Worm (Caenorhabditis elegans) whole organism, L4 larva: ENCODE data around the gene C03A3.3.

Experiments used
- F26F4.8 ChIP-seq: fragments of 200-800 bp; sonication (Bioruptor generic); conservative IDR thresholded peaks from 2 replicates; pipeline ENCODE4 v1.3.6; 2022; ENCODE audit warnings: missing genetic modification characterization, missing compliant biosample characterization
- F44E2.7 ChIP-seq: fragments of 200-800 bp; sonication (Bioruptor generic); IDR thresholded peaks from 2 replicates; pipeline ENCODE4 v2.1.2; 2022; ENCODE audit warnings: missing genetic modification characterization, missing compliant biosample characterization
- F49E8.2 ChIP-seq: sonication (generic microtip); optimal IDR thresholded peaks from 2 replicates; lab custom pipeline; 2016; ENCODE audit warnings: missing compliant biosample characterization, mild to moderate bottlenecking, missing genetic modification characterization, borderline replicate concordance
- R02D3.7 ChIP-seq: fragments of 150-350 bp; sonication (generic microtip); optimal IDR thresholded peaks from 3 replicates; lab custom pipeline; 2014; ENCODE audit warnings: missing biosample characterization, missing genetic modification characterization
- T20F7.1 ChIP-seq: fragments of 200-800 bp; sonication (Bioruptor generic); optimal IDR thresholded peaks from 2 replicates; lab custom pipeline; 2018; ENCODE audit warnings: mild to moderate bottlenecking, missing genetic modification characterization, missing compliant biosample characterization
- Y48G9A.11 ChIP-seq: fragments of 200-800 bp; sonication (Bioruptor generic); IDR thresholded peaks from 2 replicates; pipeline ENCODE4 v1.3.6; 2022; ENCODE audit warnings: missing genetic modification reagents, missing genetic modification characterization, missing compliant biosample characterization
- aha-1 ChIP-seq: fragments of 150-350 bp; peaks from one replicate; lab custom pipeline; 2014; ENCODE audit warnings: missing biosample characterization, missing genetic modification characterization
- ceh-28 ChIP-seq: fragments of 150-350 bp; optimal IDR thresholded peaks from 2 replicates; lab custom pipeline; 2014; ENCODE audit warnings: missing biosample characterization, missing genetic modification reagents, missing genetic modification characterization
- daf-16 ChIP-seq, 3 experiments: sonication (generic microtip); optimal IDR thresholded peaks; 2 replicates each; lab custom pipeline; 2016 to 2017; ENCODE audit warnings: missing genetic modification characterization in 3 of 3, missing genetic modification reagents in 3 of 3, mild to moderate bottlenecking in 2 of 3, missing compliant biosample characterization in 2 of 3, missing biosample characterization in 1 of 3, moderate library complexity in 1 of 3
- dmd-6 ChIP-seq: fragments of 200-800 bp; sonication (Bioruptor generic); IDR thresholded peaks from 2 replicates; pipeline ENCODE4 v1.3.6; 2022; ENCODE audit warnings: missing genetic modification reagents, missing genetic modification characterization, missing compliant biosample characterization
- dmd-9 ChIP-seq: fragments of 200-800 bp; sonication (Bioruptor generic); IDR thresholded peaks from 2 replicates; pipeline ENCODE4 v1.3.6; 2022; ENCODE audit warnings: missing genetic modification reagents, missing genetic modification characterization, missing compliant biosample characterization
- dpl-1 ChIP-seq: fragments of 150-350 bp; optimal IDR thresholded peaks from 2 replicates; lab custom pipeline; 2014; ENCODE audit warnings: missing biosample characterization, missing genetic modification reagents, missing genetic modification characterization
- duxl-1 ChIP-seq: sonication (generic microtip); optimal IDR thresholded peaks from 2 replicates; lab custom pipeline; 2016; ENCODE audit warnings: mild to moderate bottlenecking, missing genetic modification characterization, moderate library complexity, missing compliant biosample characterization; ENCODE audit not compliant: poor library complexity
- lim-7 ChIP-seq: fragments of 200-800 bp; sonication (Bioruptor generic); IDR thresholded peaks from 2 replicates; pipeline ENCODE4 v1.3.6; 2022; ENCODE audit warnings: missing genetic modification characterization, missing compliant biosample characterization
- lin-13 ChIP-seq: fragments of 150-350 bp; optimal IDR thresholded peaks from 2 replicates; lab custom pipeline; 2014; ENCODE audit warnings: missing biosample characterization, missing genetic modification reagents, missing genetic modification characterization
- lin-15B ChIP-seq: fragments of 150-350 bp; sonication (generic microtip); optimal IDR thresholded peaks from 3 replicates; lab custom pipeline; 2014; ENCODE audit warnings: missing biosample characterization, missing genetic modification characterization
- lin-39 ChIP-seq: fragments of 150-350 bp; optimal IDR thresholded peaks from 2 replicates; lab custom pipeline; 2014; ENCODE audit warnings: missing biosample characterization, missing genetic modification reagents, missing genetic modification characterization
- lir-3 ChIP-seq: sonication (generic microtip); optimal IDR thresholded peaks from 2 replicates; lab custom pipeline; 2016; ENCODE audit warnings: mild to moderate bottlenecking, missing genetic modification characterization, missing compliant biosample characterization
- madf-5 ChIP-seq, 2 experiments: fragments of 200-800 bp; sonication (Bioruptor generic); IDR thresholded peaks; 2 replicates each; pipeline ENCODE4 v1.3.6; 2022; ENCODE audit warnings: missing compliant biosample characterization in 2 of 2, missing genetic modification characterization in 2 of 2
- mdl-1 ChIP-seq, 2 experiments: fragments of 150-350 bp in 1 of 2; sonication (generic microtip) in 1 of 2; optimal IDR thresholded peaks; 2 replicates each; lab custom pipeline; 2014 to 2017; ENCODE audit warnings: missing biosample characterization in 2 of 2, missing genetic modification characterization in 2 of 2
- mes-2 ChIP-seq: sonication (generic microtip); optimal IDR thresholded peaks from 2 replicates; lab custom pipeline; 2016; ENCODE audit warnings: missing genotype, mild to moderate bottlenecking, missing genetic modification characterization, missing compliant biosample characterization; ENCODE audit not compliant: poor library complexity, severe bottlenecking
- mxl-2 ChIP-seq: fragments of 200-800 bp; sonication (Bioruptor generic); conservative IDR thresholded peaks from 2 replicates; pipeline ENCODE4 v1.3.6; 2022; ENCODE audit warnings: missing genetic modification reagents, missing genetic modification characterization, missing compliant biosample characterization
- nhr-102 ChIP-seq: sonication (generic microtip); optimal IDR thresholded peaks from 2 replicates; lab custom pipeline; 2016; ENCODE audit warnings: mild to moderate bottlenecking, missing genetic modification characterization, moderate library complexity, missing compliant biosample characterization
- nhr-28 ChIP-seq: fragments of 150-350 bp; optimal IDR thresholded peaks from 2 replicates; lab custom pipeline; 2014; ENCODE audit warnings: missing biosample characterization, missing genetic modification characterization
- nhr-41 ChIP-seq: fragments of 200-800 bp; sonication (Bioruptor generic); IDR thresholded peaks from 2 replicates; pipeline ENCODE4 v1.3.6; 2022; ENCODE audit warnings: missing genetic modification reagents, missing genetic modification characterization, missing compliant biosample characterization
- nhr-76 ChIP-seq: fragments of 150-350 bp; optimal IDR thresholded peaks from 2 replicates; lab custom pipeline; 2014; ENCODE audit warnings: missing biosample characterization, missing genetic modification characterization
- php-3 ChIP-seq: fragments of 200-800 bp; sonication (Bioruptor generic); IDR thresholded peaks from 2 replicates; pipeline ENCODE4 v1.3.6; 2022; ENCODE audit warnings: missing genetic modification reagents, missing genetic modification characterization, missing compliant biosample characterization
- pqm-1 ChIP-seq: sonication (generic microtip); optimal IDR thresholded peaks from 2 replicates; lab custom pipeline; 2017; ENCODE audit warnings: missing biosample characterization, missing genetic modification characterization
- saeg-2 ChIP-seq: fragments of 200-800 bp; sonication (Bioruptor generic); IDR thresholded peaks from 2 replicates; pipeline ENCODE4 v1.3.6; 2022; ENCODE audit warnings: missing genetic modification reagents, missing genetic modification characterization, missing compliant biosample characterization
- snpc-1.2 ChIP-seq: fragments of 200-800 bp; sonication (Bioruptor generic); IDR thresholded peaks from 2 replicates; pipeline ENCODE4 v1.3.6; 2022; ENCODE audit warnings: missing genetic modification reagents, missing genetic modification characterization, missing compliant biosample characterization
- tag-97 ChIP-seq: fragments of 200-800 bp; sonication (Bioruptor generic); IDR thresholded peaks from 2 replicates; pipeline ENCODE4 v1.3.6; 2022; ENCODE audit warnings: missing genetic modification characterization, missing compliant biosample characterization
- tra-1 ChIP-seq: fragments of 200-800 bp; sonication (Bioruptor generic); IDR thresholded peaks from 2 replicates; pipeline ENCODE4 v1.3.6; 2022; ENCODE audit warnings: missing genetic modification reagents, missing genetic modification characterization, missing compliant biosample characterization
- zag-1 ChIP-seq: fragments of 150-350 bp; optimal IDR thresholded peaks from 2 replicates; lab custom pipeline; 2014; ENCODE audit warnings: missing biosample characterization, missing genetic modification characterization
- zfp-2 ChIP-seq: sonication (generic microtip); optimal IDR thresholded peaks from 2 replicates; lab custom pipeline; 2016; ENCODE audit warnings: mild to moderate bottlenecking, missing genetic modification characterization, missing compliant biosample characterization
- zfp-3 ChIP-seq: fragments of 200-800 bp; sonication (Bioruptor generic); conservative IDR thresholded peaks from 2 replicates; pipeline ENCODE4 v1.3.6; 2022; ENCODE audit warnings: missing genetic modification reagents, missing genetic modification characterization, missing compliant biosample characterization
- ztf-7 ChIP-seq: fragments of 150-350 bp; optimal IDR thresholded peaks from 2 replicates; lab custom pipeline; 2014; ENCODE audit warnings: missing biosample characterization, missing genetic modification characterization

The C03A3.3 gene

DNA sequence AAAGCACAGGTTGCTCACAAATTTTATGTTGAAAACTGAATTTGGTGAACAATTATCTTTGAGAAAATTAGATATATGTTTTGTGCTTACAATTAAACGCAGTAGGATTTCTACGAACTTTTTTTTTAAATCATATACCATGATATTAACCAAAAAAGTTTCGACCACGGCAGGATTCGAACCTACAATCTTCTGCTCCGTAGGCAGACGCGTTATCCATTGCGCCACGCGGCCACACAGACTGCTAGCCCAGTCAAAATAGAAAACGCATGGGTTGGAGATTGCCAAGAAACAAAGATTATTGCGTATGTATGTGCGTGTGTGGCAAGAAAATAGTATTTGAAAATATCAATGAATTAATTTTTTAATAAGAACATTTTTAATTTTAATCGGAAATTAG lies 16.4 kb downstream of the C03A3.3 start (continued):
- peak; percentile 44 for TF ChIP-seq lin-13 (GFP tag; lab: Kevin White, UChicago)
- no peak for TF ChIP-seq pqm-1 (tag; lab: Kevin White, UChicago)
- peak; percentile 73 for TF ChIP-seq nhr-102
- TF ChIP-seq T20F7.1 (GFP tag; lab: Kevin White, UChicago) = peak; percentile 1
- TF ChIP-seq lir-3 (tag; lab: Kevin White, UChicago) = peak; percentile 52
- no peak for TF ChIP-seq duxl-1 (tag; lab: Kevin White, UChicago)
- no peak for TF ChIP-seq R02D3.7 (tag; lab: Kevin White, UChicago)
- TF ChIP-seq F49E8.2 (tag; lab: Kevin White, UChicago) = no peak
- TF ChIP-seq lin-15B = no peak
- TF ChIP-seq ztf-7 (tag; lab: Kevin White, UChicago) = peak; percentile 61
- no peak for TF ChIP-seq zag-1
- TF ChIP-seq tra-1 (GFP tag; lab: Robert Waterston, UW) = peak; percentile 67; the same call in 1 of the 2 replicates
- TF ChIP-seq mxl-2 (GFP tag; lab: Robert Waterston, UW) = 0 out of 2 replicates have a peak, but pooled peaks have one; percentile 4
- TF ChIP-seq lim-7 (GFP tag; lab: Robert Waterston, UW) = no peak; the same call in 1 of the 2 replicates
- 0 out of 4 replicates have a peak, but pooled peaks of 1 of the 2 experiments have one; percentile 22 for TF ChIP-seq madf-5 (GFP tag; IDR thresholded peaks at IDR 0.05; lab: Robert Waterston, UW)
- TF ChIP-seq lin-39 = no peak
- no peak for TF ChIP-seq saeg-2 (GFP tag; lab: Robert Waterston, UW)

DNA sequence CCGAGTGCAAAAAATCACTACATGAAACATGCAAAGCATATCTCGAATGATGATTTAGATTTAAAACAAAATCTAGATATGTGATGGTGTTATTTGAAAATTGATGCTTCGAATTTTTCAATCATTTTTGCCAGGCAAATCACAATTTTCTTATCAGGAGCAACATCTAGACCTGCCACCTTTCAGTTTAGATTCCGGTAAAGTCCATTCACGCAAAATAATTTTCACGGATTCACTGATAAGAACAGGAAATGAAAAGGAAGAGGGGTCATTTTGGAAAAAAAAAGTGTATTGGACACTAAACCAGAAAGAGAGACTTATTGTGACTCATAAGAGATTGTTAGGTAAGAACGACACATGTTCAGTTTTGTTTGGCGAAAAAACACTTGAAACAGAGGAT lies 16.9 kb downstream of the C03A3.3 start:
- TF ChIP-seq tag-97 (GFP tag; lab: Robert Waterston, UW) (no peak), php-3 (GFP tag; lab: Robert Waterston, UW) (0 out of 2 replicates have a peak, but pooled peaks have one; percentile 23), ceh-28 (no peak), nhr-41 (GFP tag; lab: Robert Waterston, UW) (no peak), nhr-28 (tag; lab: Kevin White, UChicago) (peak; percentile 13), dmd-6 (peak; percentile 52; the same call in 1 of the 2 replicates), T20F7.1 (GFP tag; lab: Kevin White, UChicago) (no peak), pqm-1 (tag; lab: Kevin White, UChicago) (peak; percentile 82), daf-16 (GFP tag; optimal IDR thresholded peaks at IDR 0.05; lab: Kevin White, UChicago) (no peak), daf-16 (tag; optimal IDR thresholded peaks at IDR 0.05; lab: Kevin White, UChicago) (peak; percentile 40), zfp-2 (tag; lab: Kevin White, UChicago) (no peak)

DNA sequence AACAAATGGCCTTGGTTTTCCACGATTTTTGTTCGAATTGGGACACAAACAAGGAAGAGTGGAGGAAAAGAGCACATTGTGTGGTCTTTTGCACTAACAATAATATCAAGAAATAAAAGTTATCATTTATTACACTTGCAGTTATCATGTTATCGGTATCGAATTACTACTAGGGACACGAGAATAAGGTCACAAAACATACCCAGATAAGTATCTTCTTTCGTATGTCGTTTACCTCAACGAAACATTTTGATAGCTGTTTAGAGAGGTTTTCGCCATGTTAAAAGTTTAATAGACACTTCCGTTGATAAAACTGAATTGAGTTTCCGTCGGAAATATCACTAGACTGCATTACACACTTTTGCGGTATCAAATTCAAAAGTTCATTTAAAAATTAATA lies 17.9 kb downstream of the C03A3.3 start:
- peak; percentile 13 for TF ChIP-seq pqm-1 (tag; lab: Kevin White, UChicago)
- TF ChIP-seq daf-16 (GFP tag; optimal IDR thresholded peaks at IDR 0.05; lab: Kevin White, UChicago) = no peak
- peak; percentile 40 for TF ChIP-seq daf-16 (tag; optimal IDR thresholded peaks at IDR 0.05; lab: Kevin White, UChicago)
- no peak for TF ChIP-seq F26F4.8 (GFP tag; lab: Robert Waterston, UW)
- TF ChIP-seq nhr-28 (tag; lab: Kevin White, UChicago) = peak; percentile 30
- TF ChIP-seq, all 104 proteins: peak for 3

DNA sequence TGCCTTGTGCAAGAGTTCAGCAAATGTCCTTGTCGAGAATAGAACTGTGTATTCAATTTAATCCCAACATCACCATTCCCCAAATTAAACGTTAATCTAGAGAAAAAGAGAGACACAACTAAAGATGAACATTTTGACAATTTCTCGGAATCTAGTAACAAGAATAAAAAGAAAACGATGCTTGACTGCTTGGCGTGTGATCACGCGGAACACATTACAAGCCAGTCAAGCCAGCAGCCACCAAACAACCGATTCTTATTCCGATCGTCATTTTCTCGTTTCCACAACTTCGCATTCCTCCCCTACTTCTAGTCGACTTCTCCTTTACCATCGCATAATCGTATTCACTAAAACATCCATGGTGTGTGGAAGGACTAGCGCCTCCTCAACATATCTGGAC lies 19.5 kb downstream of the C03A3.3 start:
- TF ChIP-seq snpc-1.2 = no peak
- no peak for TF ChIP-seq zfp-3 (GFP tag; lab: Robert Waterston, UW)
- TF ChIP-seq dmd-9 (GFP tag; lab: Robert Waterston, UW) = no peak
- TF ChIP-seq F44E2.7 = no peak
- no peak for TF ChIP-seq nhr-76 (tag; lab: Kevin White, UChicago)
- TF ChIP-seq mes-2 (tag; lab: Kevin White, UChicago) = no peak
- TF ChIP-seq Y48G9A.11 (GFP tag; lab: Robert Waterston, UW) = no peak
- peak; percentile 3 for TF ChIP-seq aha-1 (tag; lab: Kevin White, UChicago)
- TF ChIP-seq dmd-6 = no peak
- TF ChIP-seq mdl-1 (tag; optimal IDR thresholded peaks at IDR 0.05; lab: Kevin White, UChicago) = peak in 1 of 2 experiments; percentile 36
- no peak for TF ChIP-seq dpl-1 (GFP tag; lab: Kevin White, UChicago)
